Fruit fly (Drosophila melanogaster): ENCODE data around the gene Karl.
A peak's percentile ranks its signal among the peaks of the same experiment; 100 is the strongest.

Karl gene

dm6 chrX:11792415-11793328 is 5.5 kb downstream of the Karl start, which contains the start of gene CkIIbeta (continued):
- TF ChIP-seq gro (GFP tag; optimal IDR thresholded peaks at IDR 0.05) (peak; percentile 47), CG8290 (GFP tag; optimal IDR thresholded peaks at IDR 0.05) (peak; percentile 84), CG8290 (tag; optimal IDR thresholded peaks at IDR 0.05) (peak in 1 of 2 experiments; percentile 83), ken (GFP tag; IDR thresholded peaks at IDR 0.05) (peak; percentile 62; the same call in 1 of the 3 replicates), NFAT (GFP tag; IDR thresholded peaks at IDR 0.05) (no peak), maf-S (GFP tag; optimal IDR thresholded peaks at IDR 0.05) (peak; percentile 20), Pdp1 (GFP tag; optimal IDR thresholded peaks at IDR 0.05) (peak; percentile 49 to 54), pnt (GFP tag; optimal IDR thresholded peaks at IDR 0.05) (peak; percentile 16), Poxn (GFP tag; IDR thresholded peaks at IDR 0.05) (no peak), crol (GFP tag; IDR thresholded peaks at IDR 0.05) (peak; percentile 30; the same call in 1 of the 2 replicates), prd (optimal IDR thresholded peaks at IDR 0.05) (no peak), prd (GFP tag; IDR thresholded peaks at IDR 0.05) (peak; percentile 38; the same call in 1 of the 3 replicates), CG11695 (GFP tag; IDR thresholded peaks at IDR 0.05) (no peak), Sox100B (GFP tag; optimal IDR thresholded peaks at IDR 0.05) (no peak), Meics (GFP tag; optimal IDR thresholded peaks at IDR 0.05) (peak; percentile 13), CG9727 (GFP tag; optimal IDR thresholded peaks at IDR 0.05) (peak; percentile 52), CG10979 (tag; optimal IDR thresholded peaks at IDR 0.05) (no peak), ara (GFP tag; IDR thresholded peaks at IDR 0.05) (no peak), CG15011 (GFP tag; optimal IDR thresholded peaks at IDR 0.05) (no peak), CG3726 (GFP tag; IDR thresholded peaks at IDR 0.05) (no peak), CG15479 (GFP tag; optimal IDR thresholded peaks at IDR 0.05) (peak; percentile 46), tio (GFP tag; optimal IDR thresholded peaks at IDR 0.05) (no peak), ERR (GFP tag; optimal IDR thresholded peaks at IDR 0.05) (peak; percentile 17), CG2129 (GFP tag; IDR thresholded peaks at IDR 0.05; ENCODE audit: partially characterized antibody) (peak; percentile 91), CG9817 (tag; optimal IDR thresholded peaks at IDR 0.05) (peak; percentile 5), CG8924 (tag; optimal IDR thresholded peaks at IDR 0.05) (peak; percentile 56), Stat92E (GFP tag; optimal IDR thresholded peaks at IDR 0.05) (no peak), oc (tag; optimal IDR thresholded peaks at IDR 0.05) (no peak), salm (tag; optimal IDR thresholded peaks at IDR 0.05) (no peak), bigmax (GFP tag; optimal IDR thresholded peaks at IDR 0.05) (peak; percentile 71), Gug (GFP tag; IDR thresholded peaks at IDR 0.05) (peak; percentile 58; the same call in 1 of the 4 replicates), mld (GFP tag; IDR thresholded peaks at IDR 0.05; ENCODE audit: partially characterized antibody) (peak; percentile 92), CG4282 (GFP tag; optimal IDR thresholded peaks at IDR 0.05) (peak; percentile 13), ham (GFP tag; IDR thresholded peaks at IDR 0.05) (no peak; the same call in 1 of the 2 replicates), crc (GFP tag; optimal IDR thresholded peaks at IDR 0.05) (no peak), CG1024 (GFP tag; IDR thresholded peaks at IDR 0.05) (no peak), dati (GFP tag; IDR thresholded peaks at IDR 0.05) (no peak), stc (GFP tag; IDR thresholded peaks at IDR 0.05) (no peak), Ravus (GFP tag; IDR thresholded peaks at IDR 0.05) (no peak), NC2β (GFP tag; optimal IDR thresholded peaks at IDR 0.05) (peak; percentile 64), CG18476 (GFP tag; optimal IDR thresholded peaks at IDR 0.05) (peak; percentile 10), shn (GFP tag; optimal IDR thresholded peaks at IDR 0.05) (peak; percentile 50), Scr (GFP tag; IDR thresholded peaks at IDR 0.05; ENCODE audit: partially characterized antibody) (peak; percentile 95), dimm (GFP tag; IDR thresholded peaks at IDR 0.05) (no peak), CG15073 (GFP tag; optimal IDR thresholded peaks at IDR 0.05) (no peak), H15 (GFP tag; IDR thresholded peaks at IDR 0.05) (no peak; the same call in 2 of the 3 replicates), dmrt11E (tag; optimal IDR thresholded peaks at IDR 0.05) (peak; percentile 5), CG10366 (GFP tag; IDR thresholded peaks at IDR 0.05) (0 out of 2 replicates have a peak, but pooled peaks have one; percentile 33), CG11696 (GFP tag; IDR thresholded peaks at IDR 0.05) (no peak)
